Worm (Caenorhabditis elegans) whole organism, late embryonic: ENCODE measurements around the gene C05C8.1.

Experiments used
- ahr-1 ChIP-seq: sonication (generic microtip); optimal IDR thresholded peaks from 2 replicates; lab custom pipeline; 2016; ENCODE audit warnings: missing genetic modification characterization, missing compliant biosample characterization
- ets-4 ChIP-seq: sonication (generic microtip); optimal IDR thresholded peaks from 2 replicates; lab custom pipeline; 2016; ENCODE audit warnings: missing genetic modification characterization, missing compliant biosample characterization
- nhr-232 ChIP-seq: sonication (generic microtip); optimal IDR thresholded peaks from 2 replicates; lab custom pipeline; 2016; ENCODE audit warnings: missing genetic modification characterization, missing compliant biosample characterization
- pqm-1 ChIP-seq: sonication (generic microtip); optimal IDR thresholded peaks from 2 replicates; lab custom pipeline; 2016; ENCODE audit warnings: missing genetic modification characterization, missing compliant biosample characterization

- no peak for TF ChIP-seq ahr-1 (tag; lab: Kevin White, UChicago)
- TF ChIP-seq ets-4 (tag; lab: Kevin White, UChicago): no peak
- TF ChIP-seq nhr-232 (tag; lab: Kevin White, UChicago): no peak
- no peak for TF ChIP-seq pqm-1
Observed at ce11 chrV:7196037-7196436, 43.5 kb upstream of the C05C8.1 start, which contains the start of gene attf-2.
